Fruit fly (Drosophila melanogaster): ENCODE data around the gene CG4161.

CG4161 gene

DNA sequence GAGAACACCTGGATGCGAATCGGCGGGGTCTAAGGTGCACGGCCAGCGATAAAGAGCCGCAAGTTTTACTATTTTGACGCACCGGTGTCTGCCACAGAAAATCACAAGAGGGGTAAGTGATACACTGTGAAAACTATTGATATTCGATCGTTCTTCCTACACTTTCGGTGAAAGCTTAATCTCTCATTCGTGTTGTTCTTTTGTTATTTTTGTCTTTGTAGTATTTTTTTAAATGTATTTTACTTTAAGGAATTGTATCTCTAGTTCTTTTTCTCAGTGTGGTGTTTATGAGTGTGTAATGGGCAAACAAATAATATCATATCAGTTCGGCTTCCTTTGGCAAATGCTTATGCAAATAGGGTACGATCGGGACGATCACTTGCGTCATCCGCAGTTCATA, 849 bp upstream of the CG4161 start (continued):
- TF ChIP-seq maf-S (GFP tag; optimal IDR thresholded peaks at IDR 0.05) (no peak), Vsx1 (GFP tag; optimal IDR thresholded peaks at IDR 0.05) (no peak), CG8924 (tag; optimal IDR thresholded peaks at IDR 0.05) (peak; percentile 37), CG6813 (GFP tag; optimal IDR thresholded peaks at IDR 0.05) (no peak), CG11093 (GFP tag; IDR thresholded peaks at IDR 0.05) (0 out of 3 replicates have a peak, but pooled peaks have one; percentile 7), CG17568 (GFP tag; optimal IDR thresholded peaks at IDR 0.05) (no peak), crp (GFP tag; optimal IDR thresholded peaks at IDR 0.05) (no peak), Side (GFP tag; optimal IDR thresholded peaks at IDR 0.05) (peak; percentile 12), CG7963 (GFP tag; IDR thresholded peaks at IDR 0.05; ENCODE audit: partially characterized antibody) (no peak), fu2 (GFP tag; optimal IDR thresholded peaks at IDR 0.05) (no peak), da (GFP tag; optimal IDR thresholded peaks at IDR 0.05) (peak; percentile 17), CG17361 (GFP tag; IDR thresholded peaks at IDR 0.05) (0 out of 3 replicates have a peak, but pooled peaks have one; percentile 10), CG3407 (GFP tag; optimal IDR thresholded peaks at IDR 0.05) (no peak), CG15696 (tag; optimal IDR thresholded peaks at IDR 0.05) (peak; percentile 51), Elba2 (GFP tag; optimal IDR thresholded peaks at IDR 0.05) (no peak), CG1603 (tag; optimal IDR thresholded peaks at IDR 0.05) (no peak), H2.0 (GFP tag; IDR thresholded peaks at IDR 0.05) (no peak), wor (GFP tag; IDR thresholded peaks at IDR 0.05) (no peak), CG2712 (tag; optimal IDR thresholded peaks at IDR 0.05) (peak; percentile 62), CG32532 (GFP tag; IDR thresholded peaks at IDR 0.05) (no peak), CG8089 (GFP tag; optimal IDR thresholded peaks at IDR 0.05) (no peak), fd64A (GFP tag; optimal IDR thresholded peaks at IDR 0.05) (no peak), CG10147 (GFP tag; optimal IDR thresholded peaks at IDR 0.05) (no peak), exex (tag; optimal IDR thresholded peaks at IDR 0.05) (no peak), Aef1 (GFP tag; IDR thresholded peaks at IDR 0.05) (0 out of 3 replicates have a peak, but pooled peaks have one; percentile 30), CG13287 (GFP tag; IDR thresholded peaks at IDR 0.05; ENCODE audit: partially characterized antibody) (no peak), Fer3 (tag; optimal IDR thresholded peaks at IDR 0.05) (peak; percentile 12), CG11456 (GFP tag; IDR thresholded peaks at IDR 0.05) (no peak), nau (GFP tag; optimal IDR thresholded peaks at IDR 0.05) (no peak), pb (GFP tag; optimal IDR thresholded peaks at IDR 0.05) (no peak), D19B (GFP tag; optimal IDR thresholded peaks at IDR 0.05) (no peak), Nf-YB (GFP tag; optimal IDR thresholded peaks at IDR 0.05) (no peak), caup (GFP tag; optimal IDR thresholded peaks at IDR 0.05; ENCODE audit: severe bottlenecking) (no peak), nerfin-1 (tag; optimal IDR thresholded peaks at IDR 0.05) (no peak), CG5245 (GFP tag; optimal IDR thresholded peaks at IDR 0.05) (no peak), CG11696 (GFP tag; IDR thresholded peaks at IDR 0.05) (no peak), CG8388 (GFP tag; optimal IDR thresholded peaks at IDR 0.05) (peak; percentile 48), mld (GFP tag; IDR thresholded peaks at IDR 0.05; ENCODE audit: partially characterized antibody) (no peak), nom (GFP tag; optimal IDR thresholded peaks at IDR 0.05) (no peak), ab (GFP tag; optimal IDR thresholded peaks at IDR 0.05) (no peak), hkb (optimal IDR thresholded peaks at IDR 0.05) (no peak), hkb (GFP tag; IDR thresholded peaks at IDR 0.05) (0 out of 2 replicates have a peak, but pooled peaks have one; percentile 17), pan (optimal IDR thresholded peaks at IDR 0.05) (no peak), pan (GFP tag; optimal IDR thresholded peaks at IDR 0.05 in 1 of 2, IDR thresholded peaks at IDR 0.05 in 1 of 2) (no peak), CG11398 (GFP tag; optimal IDR thresholded peaks at IDR 0.05) (no peak), CG3281 (GFP tag; optimal IDR thresholded peaks at IDR 0.05) (no peak), sc (optimal IDR thresholded peaks at IDR 0.05) (no peak), sc (GFP tag; optimal IDR thresholded peaks at IDR 0.05) (peak; percentile 11), row (GFP tag; IDR thresholded peaks at IDR 0.05) (peak; percentile 47; the same call in 2 of the 3 replicates), CG16779 (GFP tag; IDR thresholded peaks at IDR 0.05) (no peak), dmrt99B (tag; optimal IDR thresholded peaks at IDR 0.05) (peak; percentile 36)
